Worm (Caenorhabditis elegans): ENCODE results near the gene sri-65.

The sri-65 gene

ce11 chrV:16377849-16378248 is 10.3 kb downstream of the sri-65 start, which contains the start of gene F13A7.1:
Gene F13A7.1, minus strand, starts transcription at chrV:16377949.
- TF ChIP-seq alr-1 (tag; optimal IDR thresholded peaks at IDR 0.05) = no peak
- no peak for TF ChIP-seq nhr-77 (tag; optimal IDR thresholded peaks at IDR 0.05)
- no peak for TF ChIP-seq ztf-11 (tag; optimal IDR thresholded peaks at IDR 0.05)
- TF ChIP-seq sem-4 (tag; optimal IDR thresholded peaks at IDR 0.05) = no peak
- no peak for TF ChIP-seq nhr-237 (tag; optimal IDR thresholded peaks at IDR 0.05)

ce11 chrV:16377188-16377587 is 11.0 kb downstream of the sri-65 start:
- TF ChIP-seq sma-9 (GFP tag; optimal IDR thresholded peaks at IDR 0.05) (no peak), sma-9 (tag; optimal IDR thresholded peaks at IDR 0.05) (no peak), ama-1 (optimal IDR thresholded peaks at IDR 0.05) (no peak), nhr-25 (tag; optimal IDR thresholded peaks at IDR 0.05) (no peak), snpc-4 (tag; optimal IDR thresholded peaks at IDR 0.05) (no peak), blmp-1 (tag; optimal IDR thresholded peaks at IDR 0.05; ENCODE audit: insufficient read depth) (no peak), elt-3 (tag; optimal IDR thresholded peaks at IDR 0.05) (no peak), gmeb-1 (tag; optimal IDR thresholded peaks at IDR 0.05) (no peak), R02D3.7 (tag; optimal IDR thresholded peaks at IDR 0.05) (no peak), elt-1 (tag; optimal IDR thresholded peaks at IDR 0.05) (no peak), lin-13 (GFP tag; optimal IDR thresholded peaks at IDR 0.05) (no peak), lin-39 (tag; optimal IDR thresholded peaks at IDR 0.05) (no peak), unc-62 (GFP tag; optimal IDR thresholded peaks at IDR 0.05) (no peak), ztf-1 (GFP tag; conservative IDR thresholded peaks at IDR 0.05) (no peak)

ce11 chrV:16376430-16376948 is 11.7 kb downstream of the sri-65 start:
- TF ChIP-seq R02D3.7 (tag; optimal IDR thresholded peaks at IDR 0.05) (no peak), peb-1 (tag; optimal IDR thresholded peaks at IDR 0.05) (no peak), F13H6.1 (tag; optimal IDR thresholded peaks at IDR 0.05) (no peak), nhr-237 (tag; optimal IDR thresholded peaks at IDR 0.05) (no peak), zag-1 (tag; optimal IDR thresholded peaks at IDR 0.05) (no peak), blmp-1 (tag; optimal IDR thresholded peaks at IDR 0.05; ENCODE audit: insufficient read depth) (no peak), nhr-77 (tag; optimal IDR thresholded peaks at IDR 0.05) (no peak), nhr-25 (tag; optimal IDR thresholded peaks at IDR 0.05) (no peak), mbf-1 (tag; optimal IDR thresholded peaks at IDR 0.05) (no peak), lin-13 (GFP tag; optimal IDR thresholded peaks at IDR 0.05) (no peak), aly-2 (tag; optimal IDR thresholded peaks at IDR 0.05) (no peak), elt-3 (tag; optimal IDR thresholded peaks at IDR 0.05) (no peak)

- no peak for TF ChIP-seq aly-2 (tag; optimal IDR thresholded peaks at IDR 0.05)
- TF ChIP-seq lsy-2 (tag; optimal IDR thresholded peaks at IDR 0.05) = no peak
- TF ChIP-seq nhr-237 (tag; optimal IDR thresholded peaks at IDR 0.05) = no peak
- no peak for TF ChIP-seq nhr-6 (tag; optimal IDR thresholded peaks at IDR 0.05)
- TF ChIP-seq lin-13 (GFP tag; optimal IDR thresholded peaks at IDR 0.05) = no peak
- no peak for TF ChIP-seq unc-55 (GFP tag; optimal IDR thresholded peaks at IDR 0.05)
- TF ChIP-seq Y55F3AM.14 (GFP tag; optimal IDR thresholded peaks at IDR 0.05) = no peak
- no peak for TF ChIP-seq sem-4 (tag; optimal IDR thresholded peaks at IDR 0.05)
- TF ChIP-seq sma-3 (GFP tag; optimal IDR thresholded peaks at IDR 0.05) = no peak
- TF ChIP-seq ama-1 (optimal IDR thresholded peaks at IDR 0.05) = no peak
- TF ChIP-seq R02D3.7 (tag; optimal IDR thresholded peaks at IDR 0.05) = no peak
- TF ChIP-seq ztf-1 (GFP tag; conservative IDR thresholded peaks at IDR 0.05) = no peak
- TF ChIP-seq ZK546.5 (tag; optimal IDR thresholded peaks at IDR 0.05) = no peak
- no peak for TF ChIP-seq nhr-25 (tag; optimal IDR thresholded peaks at IDR 0.05)
- no peak for TF ChIP-seq ztf-11 (tag; optimal IDR thresholded peaks at IDR 0.05)
- TF ChIP-seq elt-3 (tag; optimal IDR thresholded peaks at IDR 0.05) = no peak
- TF ChIP-seq zag-1 (tag; optimal IDR thresholded peaks at IDR 0.05) = no peak
- TF ChIP-seq ceh-82 (tag; optimal IDR thresholded peaks at IDR 0.05) = no peak
- TF ChIP-seq lin-11 (tag; optimal IDR thresholded peaks at IDR 0.05) = no peak
- TF ChIP-seq lin-39 (tag; optimal IDR thresholded peaks at IDR 0.05) = no peak
Measured at ce11 chrV:16374676-16375075, 13.5 kb downstream of the sri-65 start, which contains the start of gene srv-34. Gene srv-34, minus strand, starts transcription at chrV:16374776.

ce11 chrV:16370039-16370438 is 18.1 kb downstream of the sri-65 start:
- TF ChIP-seq blmp-1 (tag; optimal IDR thresholded peaks at IDR 0.05; ENCODE audit: insufficient read depth) (peak; percentile 19), mdl-1 (tag; optimal IDR thresholded peaks at IDR 0.05) (no peak), lin-39 (tag; optimal IDR thresholded peaks at IDR 0.05) (no peak), ztf-1 (GFP tag; conservative IDR thresholded peaks at IDR 0.05) (no peak), nhr-25 (tag; optimal IDR thresholded peaks at IDR 0.05) (no peak), zag-1 (tag; optimal IDR thresholded peaks at IDR 0.05) (peak; percentile 26), nhr-11 (tag; optimal IDR thresholded peaks at IDR 0.05) (no peak), nhr-129 (tag; optimal IDR thresholded peaks at IDR 0.05) (peak; percentile 90), ZK546.5 (tag; optimal IDR thresholded peaks at IDR 0.05) (no peak), nhr-77 (tag; optimal IDR thresholded peaks at IDR 0.05) (no peak), elt-1 (tag; optimal IDR thresholded peaks at IDR 0.05) (no peak), snpc-4 (tag; optimal IDR thresholded peaks at IDR 0.05) (peak; percentile 70), R02D3.7 (tag; optimal IDR thresholded peaks at IDR 0.05) (no peak), lin-11 (tag; optimal IDR thresholded peaks at IDR 0.05) (peak; percentile 6), F13H6.1 (tag; optimal IDR thresholded peaks at IDR 0.05) (peak; percentile 72), lin-13 (GFP tag; optimal IDR thresholded peaks at IDR 0.05) (peak; percentile 63), nhr-23 (tag; optimal IDR thresholded peaks at IDR 0.05) (no peak), mab-5 (tag; optimal IDR thresholded peaks at IDR 0.05) (peak; percentile 15), ceh-16 (tag; optimal IDR thresholded peaks at IDR 0.05) (no peak), skn-1 (tag; optimal IDR thresholded peaks at IDR 0.05) (no peak), peb-1 (tag; optimal IDR thresholded peaks at IDR 0.05) (no peak), nhr-237 (tag; optimal IDR thresholded peaks at IDR 0.05) (no peak), elt-3 (tag; optimal IDR thresholded peaks at IDR 0.05) (no peak), gmeb-1 (tag; optimal IDR thresholded peaks at IDR 0.05) (peak; percentile 73), unc-55 (GFP tag; optimal IDR thresholded peaks at IDR 0.05) (peak; percentile 67), sma-3 (GFP tag; optimal IDR thresholded peaks at IDR 0.05) (peak; percentile 78), nhr-21 (tag; optimal IDR thresholded peaks at IDR 0.05) (peak; percentile 54), unc-39 (tag; optimal IDR thresholded peaks at IDR 0.05) (no peak)

Data from whole organism, L2 larva.